Fruit fly (Drosophila melanogaster): ENCODE measurements around the gene mRpS6.
A peak's percentile ranks its signal among the peaks of the same experiment; 100 is the strongest.

The mRpS6 gene

dm6 chr3L:4383104-4383503, 18.8 kb downstream of the mRpS6 start (continued):
- TF ChIP-seq CG10631 (GFP tag; optimal IDR thresholded peaks at IDR 0.05) (peak; percentile 74), Eip78C (GFP tag) (peak; percentile 91), CG15336 (GFP tag; IDR thresholded peaks at IDR 0.05) (peak; percentile 30; the same call in 1 of the 2 replicates), CG11902 (GFP tag; optimal IDR thresholded peaks at IDR 0.05) (peak; percentile 1), Eip75B (GFP tag; optimal IDR thresholded peaks at IDR 0.05) (peak; percentile 74), Met (GFP tag; optimal IDR thresholded peaks at IDR 0.05) (peak; percentile 42), Gug (GFP tag; IDR thresholded peaks at IDR 0.05) (no peak), net (GFP tag; optimal IDR thresholded peaks at IDR 0.05) (peak; percentile 10), Eip93F (GFP tag; optimal IDR thresholded peaks at IDR 0.05) (no peak), vri (GFP tag; optimal IDR thresholded peaks at IDR 0.05) (peak; percentile 24), eg (GFP tag; IDR thresholded peaks at IDR 0.05) (peak; percentile 30; the same call in 1 of the 3 replicates), CG34406 (GFP tag; optimal IDR thresholded peaks at IDR 0.05) (no peak), achi (GFP tag; optimal IDR thresholded peaks at IDR 0.05) (peak; percentile 54), esn (GFP tag; optimal IDR thresholded peaks at IDR 0.05) (peak; percentile 54), CG4318 (GFP tag; optimal IDR thresholded peaks at IDR 0.05) (no peak), pdm3 (GFP tag; optimal IDR thresholded peaks at IDR 0.05) (peak; percentile 54), salr (GFP tag; optimal IDR thresholded peaks at IDR 0.05) (peak; percentile 39 to 50), Blimp-1 (GFP tag; optimal IDR thresholded peaks at IDR 0.05) (no peak), CG10669 (GFP tag; optimal IDR thresholded peaks at IDR 0.05) (peak; percentile 92), fd59A (GFP tag; optimal IDR thresholded peaks at IDR 0.05) (peak; percentile 71), Sox102F (GFP tag; optimal IDR thresholded peaks at IDR 0.05) (peak; percentile 29), Ets21C (GFP tag; optimal IDR thresholded peaks at IDR 0.05) (no peak), CG11762 (GFP tag; optimal IDR thresholded peaks at IDR 0.05; ENCODE audit: insufficient read depth) (peak; percentile 61), Hr39 (GFP tag; optimal IDR thresholded peaks at IDR 0.05) (peak; percentile 11), Hr38 (GFP tag; optimal IDR thresholded peaks at IDR 0.05) (no peak), fkh (GFP tag; optimal IDR thresholded peaks at IDR 0.05) (no peak), CG6276 (GFP tag; optimal IDR thresholded peaks at IDR 0.05) (no peak), CG8319 (GFP tag; optimal IDR thresholded peaks at IDR 0.05) (peak; percentile 8), dac (GFP tag; optimal IDR thresholded peaks at IDR 0.05) (no peak)

- TF ChIP-seq CG34406 (GFP tag; optimal IDR thresholded peaks at IDR 0.05) (no peak), CG6163 (GFP tag; IDR thresholded peaks at IDR 0.05) (peak; percentile 60; the same call in 2 of the 3 replicates), Eip78C (GFP tag) (peak; percentile 68), CG6854 (GFP tag; optimal IDR thresholded peaks at IDR 0.05) (peak; percentile 14), Smox (GFP tag; optimal IDR thresholded peaks at IDR 0.05) (peak; percentile 25), CG31627 (GFP tag; optimal IDR thresholded peaks at IDR 0.05) (no peak), Met (GFP tag; optimal IDR thresholded peaks at IDR 0.05) (peak; percentile 23), topi (GFP tag; optimal IDR thresholded peaks at IDR 0.05) (peak; percentile 32), net (GFP tag; optimal IDR thresholded peaks at IDR 0.05) (no peak), CG3032 (tag; optimal IDR thresholded peaks at IDR 0.05) (peak; percentile 17), Ets96B (tag; optimal IDR thresholded peaks at IDR 0.05) (no peak), Lpt (GFP tag; optimal IDR thresholded peaks at IDR 0.05) (no peak), svp (GFP tag) (peak; percentile 67), CG32006 (GFP tag; optimal IDR thresholded peaks at IDR 0.05) (peak; percentile 22), cyc (GFP tag; optimal IDR thresholded peaks at IDR 0.05) (peak; percentile 19), CG1621 (tag; optimal IDR thresholded peaks at IDR 0.05) (no peak), CG6792 (GFP tag; optimal IDR thresholded peaks at IDR 0.05) (no peak), Sox102F (GFP tag; optimal IDR thresholded peaks at IDR 0.05) (no peak), esn (GFP tag; optimal IDR thresholded peaks at IDR 0.05) (peak; percentile 40), CG8319 (GFP tag; optimal IDR thresholded peaks at IDR 0.05) (no peak), Sox15 (GFP tag; optimal IDR thresholded peaks at IDR 0.05) (no peak)
Measured at dm6 chr3L:4383543-4384325, 19.4 kb downstream of the mRpS6 start.

Data from whole organism, prepupa.